Worm (Caenorhabditis elegans) whole organism, L1 larva: Measurements from ENCODE around the gene gcy-7.
A peak's percentile ranks its signal among the peaks of the same experiment; 100 is the strongest.

ENCODE experiments used
- C04F5.9 ChIP-seq: sonication (generic microtip); optimal IDR thresholded peaks from 2 replicates; lab custom pipeline; 2016; ENCODE audit warnings: missing genetic modification characterization, missing compliant biosample characterization
- C16A3.4 ChIP-seq: fragments of 150-350 bp; optimal IDR thresholded peaks from 2 replicates; lab custom pipeline; 2014; ENCODE audit warnings: missing biosample characterization, missing genetic modification characterization
- F16B12.6 ChIP-seq: fragments of 150-350 bp; optimal IDR thresholded peaks from 2 replicates; lab custom pipeline; 2014; ENCODE audit warnings: missing biosample characterization, missing genetic modification characterization
- Y116A8C.19 ChIP-seq: sonication (generic microtip); optimal IDR thresholded peaks from 2 replicates; lab custom pipeline; 2016; ENCODE audit warnings: missing compliant biosample characterization, missing genetic modification characterization, borderline replicate concordance
- alr-1 ChIP-seq: fragments of 200-800 bp; sonication (Bioruptor generic); optimal IDR thresholded peaks from 2 replicates; lab custom pipeline; 2018; ENCODE audit warnings: borderline replicate concordance, mild to moderate bottlenecking, missing genetic modification characterization, missing compliant biosample characterization
- aly-2 ChIP-seq: fragments of 150-350 bp; optimal IDR thresholded peaks from 2 replicates; lab custom pipeline; 2014; ENCODE audit warnings: missing biosample characterization, missing genetic modification characterization
- ama-1 ChIP-seq: fragments of 150-350 bp; optimal IDR thresholded peaks from 2 replicates; lab custom pipeline; 2014
- ceh-63 ChIP-seq: fragments of 200-800 bp; sonication (Bioruptor generic); optimal IDR thresholded peaks from 2 replicates; lab custom pipeline; 2018; ENCODE audit warnings: mild to moderate bottlenecking, missing genetic modification characterization, missing compliant biosample characterization
- ceh-82 ChIP-seq, 3 experiments: fragments of 150-350 bp in 1 of 3; sonication (generic microtip) in 2 of 3; optimal IDR thresholded peaks; 2 replicates each; lab custom pipeline; 2014 to 2017; ENCODE audit warnings: missing biosample characterization in 3 of 3, missing genetic modification characterization in 3 of 3
- ceh-90 ChIP-seq: sonication (generic microtip); optimal IDR thresholded peaks from 2 replicates; lab custom pipeline; 2016; ENCODE audit warnings: missing genetic modification characterization, missing compliant biosample characterization
- dpl-1 ChIP-seq, 3 experiments: fragments of 150-350 bp in 2 of 3; sonication (generic microtip) in 1 of 3; optimal IDR thresholded peaks; 2 replicates each; lab custom pipeline; 2014 to 2017; ENCODE audit warnings: missing biosample characterization in 3 of 3, missing genetic modification characterization in 3 of 3, missing genetic modification reagents in 3 of 3
- dsc-1 ChIP-seq: sonication (generic microtip); optimal IDR thresholded peaks from 2 replicates; lab custom pipeline; 2016; ENCODE audit warnings: mild to moderate bottlenecking, missing genetic modification characterization, missing compliant biosample characterization
- efl-3 ChIP-seq: fragments of 200-800 bp; sonication (Bioruptor generic); optimal IDR thresholded peaks from 2 replicates; lab custom pipeline; 2018; ENCODE audit warnings: mild to moderate bottlenecking, missing genetic modification characterization, missing compliant biosample characterization
- egl-13 ChIP-seq: sonication (generic microtip); optimal IDR thresholded peaks from 2 replicates; lab custom pipeline; 2016; ENCODE audit warnings: missing genotype, missing genetic modification reagents, missing genetic modification characterization, missing compliant biosample characterization
- egl-27 ChIP-seq, 2 experiments: fragments of 150-350 bp in 1 of 2; sonication (generic microtip); optimal IDR thresholded peaks; 3 replicates each; lab custom pipeline; 2017 to 2018; ENCODE audit warnings: missing biosample characterization in 2 of 2, missing genetic modification characterization in 2 of 2, missing genetic modification reagents in 2 of 2
- elt-2 ChIP-seq: sonication (generic microtip); optimal IDR thresholded peaks from 2 replicates; lab custom pipeline; 2016; ENCODE audit warnings: missing genetic modification characterization, mild to moderate bottlenecking, inconsistent platforms, missing compliant biosample characterization, missing genetic modification reagents
- fkh-10 ChIP-seq: sonication (generic microtip); optimal IDR thresholded peaks from 2 replicates; lab custom pipeline; 2017; ENCODE audit warnings: missing biosample characterization, missing genetic modification reagents, missing genetic modification characterization
- fkh-4 ChIP-seq: sonication (generic microtip); optimal IDR thresholded peaks from 2 replicates; lab custom pipeline; 2016; ENCODE audit warnings: missing compliant biosample characterization, missing genetic modification characterization, borderline replicate concordance
- hlh-17 ChIP-seq: fragments of 200-800 bp; sonication (Bioruptor generic); optimal IDR thresholded peaks from 2 replicates; lab custom pipeline; 2018; ENCODE audit warnings: missing genetic modification characterization, mild to moderate bottlenecking, missing compliant biosample characterization, moderate library complexity, borderline replicate concordance
- hlh-4 ChIP-seq: sonication (generic microtip); optimal IDR thresholded peaks from 2 replicates; lab custom pipeline; 2016; ENCODE audit warnings: mild to moderate bottlenecking, missing genetic modification characterization, missing compliant biosample characterization
- jun-1 ChIP-seq: fragments of 150-350 bp; optimal IDR thresholded peaks from 2 replicates; lab custom pipeline; 2014; ENCODE audit warnings: missing biosample characterization, missing genetic modification reagents, missing genetic modification characterization
- lin-13 ChIP-seq: fragments of 150-350 bp; optimal IDR thresholded peaks from 2 replicates; lab custom pipeline; 2014; ENCODE audit warnings: missing biosample characterization, missing genetic modification reagents, missing genetic modification characterization
- lin-15B ChIP-seq: fragments of 150-350 bp; sonication (generic microtip); optimal IDR thresholded peaks from 3 replicates; lab custom pipeline; 2014; ENCODE audit warnings: missing biosample characterization, missing genetic modification characterization
- lsy-2 ChIP-seq, 2 experiments: fragments of 150-350 bp; optimal IDR thresholded peaks; 2 replicates each; lab custom pipeline; 2014; ENCODE audit warnings: missing biosample characterization in 2 of 2, missing genetic modification characterization in 2 of 2
- mdl-1 ChIP-seq, 2 experiments: fragments of 150-350 bp; optimal IDR thresholded peaks; 2 replicates each; lab custom pipeline; 2014 to 2017; ENCODE audit warnings: missing biosample characterization in 2 of 2, missing genetic modification characterization in 2 of 2, inconsistent platforms in 1 of 2
- nhr-12 ChIP-seq: sonication (generic microtip); optimal IDR thresholded peaks from 2 replicates; lab custom pipeline; 2017; ENCODE audit warnings: missing biosample characterization, missing genetic modification characterization
- nhr-19 ChIP-seq: fragments of 200-800 bp; sonication (Bioruptor generic); conservative IDR thresholded peaks from 2 replicates; pipeline ENCODE4 v1.3.6; 2022; ENCODE audit warnings: missing genetic modification characterization, missing compliant biosample characterization
- nhr-20 ChIP-seq: sonication (generic microtip); optimal IDR thresholded peaks from 2 replicates; lab custom pipeline; 2016; ENCODE audit warnings: mild to moderate bottlenecking, missing genetic modification characterization, missing compliant biosample characterization
- nhr-28 ChIP-seq: fragments of 150-350 bp; optimal IDR thresholded peaks from 2 replicates; lab custom pipeline; 2014; ENCODE audit warnings: missing biosample characterization, missing genetic modification characterization
- nhr-47 ChIP-seq: sonication (generic microtip); optimal IDR thresholded peaks from 2 replicates; lab custom pipeline; 2016; ENCODE audit warnings: mild to moderate bottlenecking, missing genetic modification characterization, moderate library complexity, missing compliant biosample characterization
- nhr-71 ChIP-seq: sonication (generic microtip); optimal IDR thresholded peaks from 2 replicates; lab custom pipeline; 2016; ENCODE audit warnings: mild to moderate bottlenecking, missing genetic modification characterization, moderate library complexity, missing compliant biosample characterization
- nhr-76 ChIP-seq: sonication (generic microtip); optimal IDR thresholded peaks from 2 replicates; lab custom pipeline; 2017; ENCODE audit warnings: missing biosample characterization, missing genetic modification characterization
- nhr-77 ChIP-seq: fragments of 150-350 bp; optimal IDR thresholded peaks from 2 replicates; lab custom pipeline; 2014; ENCODE audit warnings: missing biosample characterization, missing genetic modification characterization
- nhr-90 ChIP-seq: sonication (generic microtip); optimal IDR thresholded peaks from 2 replicates; lab custom pipeline; 2016; ENCODE audit warnings: mild to moderate bottlenecking, missing genetic modification characterization, missing compliant biosample characterization; ENCODE audit not compliant: poor library complexity
- pax-3 ChIP-seq: fragments of 200-800 bp; sonication (Bioruptor generic); optimal IDR thresholded peaks from 2 replicates; lab custom pipeline; 2018; ENCODE audit warnings: mild to moderate bottlenecking, missing genetic modification characterization, moderate library complexity, missing compliant biosample characterization
- pqm-1 ChIP-seq: sonication (generic microtip); optimal IDR thresholded peaks from 3 replicates; lab custom pipeline; 2017; ENCODE audit warnings: missing biosample characterization, missing genetic modification characterization
- rnt-1 ChIP-seq: sonication (generic microtip); optimal IDR thresholded peaks from 2 replicates; lab custom pipeline; 2016; ENCODE audit warnings: mild to moderate bottlenecking, missing genetic modification characterization, moderate library complexity, missing compliant biosample characterization
- skn-1 ChIP-seq: fragments of 150-350 bp; optimal IDR thresholded peaks from 2 replicates; lab custom pipeline; 2014; ENCODE audit warnings: missing biosample characterization, missing genetic modification characterization
- snpc-4 ChIP-seq: fragments of 150-350 bp; optimal IDR thresholded peaks from 2 replicates; lab custom pipeline; 2014; ENCODE audit warnings: missing biosample characterization, missing genetic modification characterization
- snu-23 ChIP-seq: sonication (generic microtip); optimal IDR thresholded peaks from 2 replicates; lab custom pipeline; 2016; ENCODE audit warnings: missing genetic modification characterization, missing compliant biosample characterization
- sox-4 ChIP-seq: sonication (generic microtip); optimal IDR thresholded peaks from 2 replicates; lab custom pipeline; 2016; ENCODE audit warnings: missing genetic modification characterization, missing compliant biosample characterization
- swsn-7 ChIP-seq: sonication (generic microtip); optimal IDR thresholded peaks from 2 replicates; lab custom pipeline; 2016; ENCODE audit warnings: missing genetic modification characterization, missing compliant biosample characterization
- tbx-2 ChIP-seq: sonication (generic microtip); optimal IDR thresholded peaks from 2 replicates; lab custom pipeline; 2016; ENCODE audit warnings: missing genetic modification characterization, missing compliant biosample characterization
- tlp-1 ChIP-seq: fragments of 150-350 bp; optimal IDR thresholded peaks from 2 replicates; lab custom pipeline; 2014; ENCODE audit warnings: missing biosample characterization, missing genetic modification characterization
- unc-30 ChIP-seq: sonication (generic microtip); optimal IDR thresholded peaks from 2 replicates; lab custom pipeline; 2017; ENCODE audit warnings: missing biosample characterization, missing genetic modification characterization
- unc-86 ChIP-seq: sonication (generic microtip); optimal IDR thresholded peaks from 2 replicates; lab custom pipeline; 2016; ENCODE audit warnings: missing genetic modification characterization, missing compliant biosample characterization
- vab-15 ChIP-seq: sonication (generic microtip); optimal IDR thresholded peaks from 2 replicates; lab custom pipeline; 2017; ENCODE audit warnings: missing genotype, mild to moderate bottlenecking, missing genetic modification characterization, missing compliant biosample characterization
- zag-1 ChIP-seq: fragments of 150-350 bp; optimal IDR thresholded peaks from 2 replicates; lab custom pipeline; 2014; ENCODE audit warnings: missing biosample characterization, missing genetic modification characterization
- zip-4 ChIP-seq: fragments of 200-800 bp; sonication (Bioruptor generic); optimal IDR thresholded peaks from 2 replicates; lab custom pipeline; 2018; ENCODE audit warnings: mild to moderate bottlenecking, missing genetic modification characterization, moderate library complexity, missing compliant biosample characterization
- ztf-11 ChIP-seq, 2 experiments: sonication (generic microtip); optimal IDR thresholded peaks; 2 replicates each; lab custom pipeline; 2016 to 2017; ENCODE audit warnings: missing genetic modification characterization in 2 of 2, missing biosample characterization in 1 of 2, missing compliant biosample characterization in 1 of 2
- ztf-4 ChIP-seq: fragments of 150-350 bp; optimal IDR thresholded peaks from 2 replicates; lab custom pipeline; 2014; ENCODE audit warnings: missing biosample characterization, missing genetic modification characterization

The gcy-7 gene

ce11 chrV:8428585-8429414, 41.6 kb downstream of the gcy-7 start (continued):
- TF ChIP-seq ceh-90 (tag; lab: Kevin White, UChicago) (no peak), fkh-10 (GFP tag; lab: Kevin White, UChicago) (no peak), tlp-1 (tag; lab: Kevin White, UChicago) (no peak), nhr-28 (tag; lab: Kevin White, UChicago) (no peak), dsc-1 (tag; lab: Kevin White, UChicago) (peak; percentile 64), tbx-2 (peak; percentile 22), nhr-71 (tag; lab: Kevin White, UChicago) (peak; percentile 66), lin-13 (no peak), dpl-1 (GFP tag; optimal IDR thresholded peaks at IDR 0.05; lab: Kevin White, UChicago) (no peak), vab-15 (tag; lab: Kevin White, UChicago) (no peak), C04F5.9 (tag; lab: Kevin White, UChicago) (no peak), egl-13 (tag; lab: Kevin White, UChicago) (no peak), pqm-1 (tag; lab: Kevin White, UChicago) (no peak), mdl-1 (tag; optimal IDR thresholded peaks at IDR 0.05; lab: Kevin White, UChicago) (peak in 1 of 2 experiments; percentile 28), efl-3 (GFP tag; lab: Kevin White, UChicago) (no peak), zip-4 (no peak), hlh-17 (GFP tag; lab: Kevin White, UChicago) (no peak), nhr-12 (tag; lab: Kevin White, UChicago) (no peak), hlh-4 (no peak), egl-27 (tag; optimal IDR thresholded peaks at IDR 0.05; lab: Kevin White, UChicago) (no peak), nhr-20 (tag; lab: Kevin White, UChicago) (peak; percentile 3), nhr-77 (tag; lab: Kevin White, UChicago) (no peak), F16B12.6 (tag; lab: Kevin White, UChicago) (no peak), alr-1 (no peak), ztf-4 (no peak), jun-1 (tag; lab: Kevin White, UChicago) (no peak), unc-30 (tag; lab: Kevin White, UChicago) (no peak), nhr-90 (tag; lab: Kevin White, UChicago) (no peak), ceh-82 (tag; optimal IDR thresholded peaks at IDR 0.05; lab: Kevin White, UChicago) (peak in 2 of 3 experiments; percentile 12 to 34), elt-2 (tag; lab: Kevin White, UChicago) (no peak), snpc-4 (tag; lab: Kevin White, UChicago) (no peak), ceh-63 (GFP tag; lab: Kevin White, UChicago) (no peak), C16A3.4 (tag; lab: Kevin White, UChicago) (no peak), lsy-2 (tag; optimal IDR thresholded peaks at IDR 0.05; lab: Kevin White, UChicago) (peak; percentile 6 to 24), ama-1 (lab: Kevin White, UChicago) (no peak), unc-86 (tag; lab: Kevin White, UChicago) (peak; percentile 28), zag-1 (tag; lab: Kevin White, UChicago) (no peak), nhr-76 (tag; lab: Kevin White, UChicago) (no peak), sox-4 (tag; lab: Kevin White, UChicago) (no peak), swsn-7 (tag; lab: Kevin White, UChicago) (peak; percentile 40), Y116A8C.19 (no peak), lin-15B (tag; lab: Kevin White, UChicago) (no peak), rnt-1 (tag; lab: Kevin White, UChicago) (peak; percentile 69), aly-2 (tag; lab: Kevin White, UChicago) (no peak), skn-1 (tag; lab: Kevin White, UChicago) (no peak), nhr-19 (GFP tag; lab: Robert Waterston, UW) (peak; percentile 41), fkh-4 (no peak), pax-3 (no peak), nhr-47 (peak; percentile 42), ztf-11 (tag; optimal IDR thresholded peaks at IDR 0.05; lab: Kevin White, UChicago) (no peak), snu-23 (GFP tag; lab: Kevin White, UChicago) (peak; percentile 34)
